Fruit fly (Drosophila melanogaster): ENCODE results near the gene bves.

Gene bves

DNA sequence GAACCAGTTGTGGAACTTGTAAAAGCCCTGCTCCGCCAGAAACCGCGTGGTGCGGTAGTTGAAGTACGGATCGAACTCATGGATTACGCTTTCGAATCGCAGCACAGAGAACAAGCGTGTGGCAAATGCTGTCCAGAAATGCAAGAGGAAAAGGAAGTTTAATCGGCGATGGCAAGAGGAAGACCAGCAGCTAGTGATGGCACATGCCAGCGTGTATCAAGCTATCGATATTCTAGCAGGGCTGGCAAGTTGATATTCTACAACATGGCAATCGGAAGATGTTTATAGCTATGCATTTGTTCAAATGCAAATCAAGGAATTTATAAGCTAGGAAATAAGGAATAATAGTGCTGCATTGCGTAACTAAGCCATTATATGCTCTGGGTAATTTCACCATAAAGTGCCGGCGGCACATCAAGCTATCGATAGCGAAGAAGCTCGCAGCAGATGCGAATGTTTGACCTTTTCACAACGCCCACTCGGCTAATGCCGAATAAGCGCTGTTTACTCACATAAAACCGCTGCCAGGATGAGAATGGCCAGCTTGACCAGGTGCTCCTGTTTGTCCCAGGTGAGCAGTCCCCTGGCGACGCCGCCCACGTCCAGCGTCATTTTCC, 556 bp upstream of the bves start (continued):
- TF ChIP-seq C15 (GFP tag; IDR thresholded peaks at IDR 0.05), result 0 out of 3 replicates have a peak, but pooled peaks have one; percentile 41
- peak; percentile 62; the same call in 1 of the 3 replicates for TF ChIP-seq Optix (GFP tag; IDR thresholded peaks at IDR 0.05)
- TF ChIP-seq cwo (GFP tag; optimal IDR thresholded peaks at IDR 0.05), result peak; percentile 63
- peak; percentile 56 for TF ChIP-seq CG15601 (tag; optimal IDR thresholded peaks at IDR 0.05)
- peak; percentile 48; the same call in 1 of the 2 replicates for TF ChIP-seq al (GFP tag; IDR thresholded peaks at IDR 0.05)
- peak; percentile 59 for TF ChIP-seq CG10147 (GFP tag; optimal IDR thresholded peaks at IDR 0.05)
- peak; percentile 79 for TF ChIP-seq CG17186 (GFP tag; optimal IDR thresholded peaks at IDR 0.05)
- peak; percentile 52 for TF ChIP-seq Nf-YB (GFP tag; optimal IDR thresholded peaks at IDR 0.05)
- TF ChIP-seq ems (GFP tag; optimal IDR thresholded peaks at IDR 0.05), result peak; percentile 61
- TF ChIP-seq pfk (GFP tag; optimal IDR thresholded peaks at IDR 0.05), result peak; percentile 73
- peak; percentile 33 for TF ChIP-seq pum (GFP tag; optimal IDR thresholded peaks at IDR 0.05)
- peak; percentile 57 for TF ChIP-seq Sry-β (GFP tag; optimal IDR thresholded peaks at IDR 0.05)
- TF ChIP-seq Sox100B (GFP tag; optimal IDR thresholded peaks at IDR 0.05), result peak; percentile 68
- TF ChIP-seq Myb (GFP tag; optimal IDR thresholded peaks at IDR 0.05), result peak; percentile 49
- peak; percentile 87 for TF ChIP-seq amos (GFP tag; IDR thresholded peaks at IDR 0.05; ENCODE audit: partially characterized antibody)
- peak; percentile 71 for TF ChIP-seq CG13624 (GFP tag; optimal IDR thresholded peaks at IDR 0.05)
- peak; percentile 98 for TF ChIP-seq MESR4 (GFP tag; optimal IDR thresholded peaks at IDR 0.05)
- peak; percentile 87 for TF ChIP-seq Bgb (GFP tag; IDR thresholded peaks at IDR 0.05; ENCODE audit: partially characterized antibody)
- peak; percentile 72 for TF ChIP-seq org-1 (GFP tag; optimal IDR thresholded peaks at IDR 0.05)
- TF ChIP-seq CG12219 (GFP tag; optimal IDR thresholded peaks at IDR 0.05), result peak; percentile 74
- no peak for TF ChIP-seq esg (GFP tag; conservative IDR thresholded peaks at IDR 0.05)
- TF ChIP-seq fd96Cb (tag; optimal IDR thresholded peaks at IDR 0.05), result peak; percentile 43
- peak; percentile 79 for TF ChIP-seq CG13287 (GFP tag; IDR thresholded peaks at IDR 0.05; ENCODE audit: partially characterized antibody)
- TF ChIP-seq CG13775 (GFP tag; optimal IDR thresholded peaks at IDR 0.05), result peak; percentile 82
- TF ChIP-seq GATAe (GFP tag; conservative IDR thresholded peaks at IDR 0.05), result no peak
- peak; percentile 77 for TF ChIP-seq kah (GFP tag; optimal IDR thresholded peaks at IDR 0.05)
- TF ChIP-seq MTF-1 (GFP tag; optimal IDR thresholded peaks at IDR 0.05; ENCODE audit: borderline replicate concordance), result peak; percentile 95
- peak; percentile 75 for TF ChIP-seq Sin3A (optimal IDR thresholded peaks at IDR 0.05)
- TF ChIP-seq CG17359 (tag; optimal IDR thresholded peaks at IDR 0.05), result peak; percentile 70
- no peak for TF ChIP-seq wor (GFP tag; IDR thresholded peaks at IDR 0.05)
- peak; percentile 66 for TF ChIP-seq phol (tag; optimal IDR thresholded peaks at IDR 0.05)
- peak; percentile 37; the same call in 1 of the 2 replicates for TF ChIP-seq CG32767 (GFP tag; IDR thresholded peaks at IDR 0.05)
- TF ChIP-seq ato (GFP tag; IDR thresholded peaks at IDR 0.05; ENCODE audit: partially characterized antibody), result peak; percentile 53; the same call in 1 of the 2 replicates
- TF ChIP-seq CG5245 (GFP tag; optimal IDR thresholded peaks at IDR 0.05), result peak; percentile 55
- peak; percentile 81 for TF ChIP-seq zfh2 (GFP tag; optimal IDR thresholded peaks at IDR 0.05)
- TF ChIP-seq Hr51 (GFP tag; optimal IDR thresholded peaks at IDR 0.05), result peak; percentile 55 to 69
- no peak for TF ChIP-seq Lpt (GFP tag; optimal IDR thresholded peaks at IDR 0.05)
- peak; percentile 47 to 59 for TF ChIP-seq chif (GFP tag; optimal IDR thresholded peaks at IDR 0.05)
- peak; percentile 13 for TF ChIP-seq TFAM (GFP tag; optimal IDR thresholded peaks at IDR 0.05)
- TF ChIP-seq CG1529 (GFP tag; optimal IDR thresholded peaks at IDR 0.05), result peak; percentile 41
- peak; percentile 59 for TF ChIP-seq gcm (GFP tag; optimal IDR thresholded peaks at IDR 0.05)
- TF ChIP-seq CG10565 (GFP tag; optimal IDR thresholded peaks at IDR 0.05), result peak; percentile 14
- TF ChIP-seq CG17612 (GFP tag; IDR thresholded peaks at IDR 0.05), result peak; percentile 14; the same call in 1 of the 2 replicates
- TF ChIP-seq Vsx1 (GFP tag; optimal IDR thresholded peaks at IDR 0.05), result peak; percentile 82
- no peak for TF ChIP-seq bowl (GFP tag; IDR thresholded peaks at IDR 0.05)
- TF ChIP-seq CoRest (tag; optimal IDR thresholded peaks at IDR 0.05), result peak; percentile 42
- peak; percentile 81 for TF ChIP-seq bcd (GFP tag; optimal IDR thresholded peaks at IDR 0.05)
- TF ChIP-seq CG7745 (tag; optimal IDR thresholded peaks at IDR 0.05), result peak; percentile 6

All from whole organism, embryonic.